Fruit fly (Drosophila melanogaster) whole organism, embryonic: Measurements from ENCODE around the gene CG33111.

Experiments used
- Awh ChIP-seq: fragments of 200-800 bp; sonication (Bioruptor generic); IDR thresholded peaks from 2 replicates; pipeline ENCODE4, ENCODE4 v1.3.6; 2022; ENCODE audit warnings: missing biosample characterization, missing genetic modification characterization
- CG11504 ChIP-seq: fragments of 200-800 bp; sonication (Bioruptor generic); optimal IDR thresholded peaks from 3 replicates; lab custom pipeline; 2019; ENCODE audit warnings: missing biosample characterization, mild to moderate bottlenecking, missing genetic modification characterization, moderate library complexity
- CG11723 ChIP-seq: fragments of 200-800 bp; sonication (Bioruptor generic); optimal IDR thresholded peaks from 2 replicates; lab custom pipeline; 2017; ENCODE audit warnings: missing biosample characterization, mild to moderate bottlenecking, missing genetic modification characterization
- CG12744 ChIP-seq: fragments of 200-800 bp; sonication (Bioruptor generic); optimal IDR thresholded peaks from 2 replicates; lab custom pipeline; 2016; ENCODE audit warnings: missing biosample characterization, missing genetic modification characterization
- CG12942 ChIP-seq: fragments of 200-800 bp; sonication (Bioruptor generic); optimal IDR thresholded peaks from 3 replicates; lab custom pipeline; 2016; ENCODE audit warnings: missing biosample characterization, missing genetic modification characterization
- CG13424 ChIP-seq: fragments of 200-800 bp; sonication (Bioruptor generic); optimal IDR thresholded peaks from 2 replicates; lab custom pipeline; 2019; ENCODE audit warnings: missing biosample characterization, mild to moderate bottlenecking, missing genetic modification characterization, moderate library complexity
- CG15479 ChIP-seq: fragments of 200-800 bp; sonication (Bioruptor generic); optimal IDR thresholded peaks from 3 replicates; lab custom pipeline; 2019; ENCODE audit warnings: missing biosample characterization, mild to moderate bottlenecking, missing genetic modification characterization, moderate library complexity
- CG2120 ChIP-seq: fragments of 200-800 bp; sonication (Bioruptor generic); optimal IDR thresholded peaks from 3 replicates; lab custom pipeline; 2016; ENCODE audit warnings: missing biosample characterization, missing genetic modification characterization
- CG3065 ChIP-seq: fragments of 200-800 bp; sonication (Bioruptor generic); optimal IDR thresholded peaks from 2 replicates; lab custom pipeline; 2016; ENCODE audit warnings: missing biosample characterization, missing genetic modification characterization
- CG32532 ChIP-seq: fragments of 200-800 bp; sonication (Bioruptor generic); IDR thresholded peaks from 2 replicates; pipeline ENCODE4 v1.3.6; 2022; ENCODE audit warnings: missing biosample characterization, missing genetic modification characterization
- CG33213 ChIP-seq: fragments of 200-800 bp; sonication (Bioruptor generic); optimal IDR thresholded peaks from 3 replicates; lab custom pipeline; 2016; ENCODE audit warnings: missing biosample characterization, missing genetic modification characterization
- CG33557 ChIP-seq: fragments of 200-800 bp; sonication (Bioruptor generic); optimal IDR thresholded peaks from 2 replicates; lab custom pipeline; 2019; ENCODE audit warnings: missing biosample characterization, mild to moderate bottlenecking, missing genetic modification characterization, moderate library complexity
- CG3838 ChIP-seq: fragments of 200-800 bp; sonication (Bioruptor generic); optimal IDR thresholded peaks from 3 replicates; lab custom pipeline; 2016; ENCODE audit warnings: missing biosample characterization, missing genetic modification characterization
- CG4730 ChIP-seq: fragments of 200-800 bp; sonication (Bioruptor generic); IDR thresholded peaks from 2 replicates; pipeline ENCODE4 v1.3.6; 2022; ENCODE audit warnings: missing biosample characterization, missing genetic modification characterization
- CG6254 ChIP-seq: fragments of 200-800 bp; sonication (Bioruptor generic); optimal IDR thresholded peaks from 3 replicates; lab custom pipeline; 2017; ENCODE audit warnings: mild to moderate bottlenecking, missing biosample characterization, missing genetic modification reagents, missing genetic modification characterization
- CG6683 ChIP-seq: fragments of 200-800 bp; sonication (Bioruptor generic); optimal IDR thresholded peaks from 2 replicates; lab custom pipeline; 2017; ENCODE audit warnings: missing biosample characterization, mild to moderate bottlenecking, missing genetic modification characterization, missing genetic modification reagents
- CG7963 ChIP-seq: fragments of 200-800 bp; sonication (Bioruptor generic); IDR thresholded peaks from 3 replicates; pipeline ENCODE4 v1.3.6; 2022; ENCODE audit warnings: missing biosample characterization, missing genetic modification characterization; ENCODE audit not compliant: partially characterized antibody
- CG8290 ChIP-seq, 3 experiments: fragments of 200-800 bp; sonication (Bioruptor generic); optimal IDR thresholded peaks; 2 replicates each; lab custom pipeline; 2016 to 2019; ENCODE audit warnings: missing biosample characterization in 3 of 3, missing genetic modification characterization in 3 of 3, mild to moderate bottlenecking in 2 of 3, moderate library complexity in 1 of 3
- CG9215 ChIP-seq: fragments of 200-800 bp; sonication (Bioruptor generic); IDR thresholded peaks from 2 replicates; pipeline ENCODE4 v1.3.6; 2022; ENCODE audit warnings: missing biosample characterization, missing genetic modification characterization
- Drgx ChIP-seq: fragments of 200-800 bp; sonication (Bioruptor generic); IDR thresholded peaks from 2 replicates; pipeline ENCODE4 v1.3.6; 2022; ENCODE audit warnings: missing biosample characterization, missing genetic modification characterization
- Ets97D ChIP-seq: fragments of 200-800 bp; sonication (Bioruptor generic); optimal IDR thresholded peaks from 3 replicates; lab custom pipeline; 2016; ENCODE audit warnings: missing biosample characterization, missing genetic modification characterization
- GATAe ChIP-seq: fragments of 200-800 bp; sonication (Bioruptor generic); conservative IDR thresholded peaks from 2 replicates; pipeline ENCODE4 v1.3.6; 2022; ENCODE audit warnings: missing biosample characterization, missing genetic modification characterization
- H2.0 ChIP-seq: fragments of 200-800 bp; sonication (Bioruptor generic); IDR thresholded peaks from 2 replicates; pipeline ENCODE4 v1.3.6; 2022; ENCODE audit warnings: missing biosample characterization, missing genetic modification characterization
- Hmx ChIP-seq: fragments of 200-800 bp; sonication (Bioruptor generic); optimal IDR thresholded peaks from 2 replicates; lab custom pipeline; 2016; ENCODE audit warnings: missing biosample characterization, missing genetic modification characterization
- Mad ChIP-seq: fragments of 200-800 bp; sonication (Bioruptor generic); optimal IDR thresholded peaks from 2 replicates; lab custom pipeline; 2016; ENCODE audit warnings: missing biosample characterization, missing genetic modification characterization
- Myb ChIP-seq: fragments of 200-800 bp; sonication (Bioruptor generic); optimal IDR thresholded peaks from 2 replicates; lab custom pipeline; 2016; ENCODE audit warnings: missing biosample characterization, missing genetic modification characterization
- NFAT ChIP-seq: fragments of 200-800 bp; sonication (Bioruptor generic); IDR thresholded peaks from 2 replicates; pipeline ENCODE4 v1.3.6; 2022; ENCODE audit warnings: missing biosample characterization, missing genetic modification characterization
- Nf-YB ChIP-seq: fragments of 200-800 bp; sonication (Bioruptor generic); optimal IDR thresholded peaks from 3 replicates; lab custom pipeline; 2019; ENCODE audit warnings: missing biosample characterization, mild to moderate bottlenecking, missing genetic modification characterization, moderate library complexity
- Oli ChIP-seq: fragments of 200-800 bp; sonication (Bioruptor generic); optimal IDR thresholded peaks from 2 replicates; lab custom pipeline; 2018; ENCODE audit warnings: missing biosample characterization, mild to moderate bottlenecking, missing genetic modification characterization, moderate library complexity
- PHDP ChIP-seq: fragments of 200-800 bp; sonication (Bioruptor generic); optimal IDR thresholded peaks from 3 replicates; lab custom pipeline; 2018; ENCODE audit warnings: missing biosample characterization, mild to moderate bottlenecking, missing genetic modification characterization, moderate library complexity
- Six4 ChIP-seq: fragments of 200-800 bp; sonication (Bioruptor generic); optimal IDR thresholded peaks from 2 replicates; lab custom pipeline; 2016; ENCODE audit warnings: missing biosample characterization, missing genetic modification characterization
- Sry-δ ChIP-seq: fragments of 200-800 bp; sonication (Bioruptor generic); optimal IDR thresholded peaks from 2 replicates; lab custom pipeline; 2016; ENCODE audit warnings: missing biosample characterization, missing genetic modification characterization
- ato ChIP-seq: fragments of 200-800 bp; sonication (Bioruptor generic); IDR thresholded peaks from 2 replicates; pipeline ENCODE4 v1.3.6; 2022; ENCODE audit warnings: missing biosample characterization, missing genetic modification characterization; ENCODE audit not compliant: partially characterized antibody
- bab2 ChIP-seq: fragments of 200-800 bp; sonication (Bioruptor generic); optimal IDR thresholded peaks from 2 replicates; lab custom pipeline; 2016; ENCODE audit warnings: missing biosample characterization, missing genetic modification characterization
- bbx ChIP-seq: fragments of 200-800 bp; sonication (Bioruptor generic); IDR thresholded peaks from 2 replicates; pipeline ENCODE4 v1.3.6; 2022; ENCODE audit warnings: missing biosample characterization, missing genetic modification characterization; ENCODE audit not compliant: partially characterized antibody
- br ChIP-seq: fragments of >200 bp; optimal IDR thresholded peaks from 2 replicates; lab custom pipeline; 2017
- crc ChIP-seq: fragments of 200-800 bp; sonication (Bioruptor generic); optimal IDR thresholded peaks from 2 replicates; lab custom pipeline; 2016; ENCODE audit warnings: missing biosample characterization, missing genetic modification characterization
- da ChIP-seq: fragments of 200-800 bp; sonication (Bioruptor generic); optimal IDR thresholded peaks from 2 replicates; lab custom pipeline; 2016; ENCODE audit warnings: missing biosample characterization, missing genetic modification characterization
- en ChIP-seq: fragments of 200-800 bp; sonication (Bioruptor generic); optimal IDR thresholded peaks from 2 replicates; lab custom pipeline; 2016; ENCODE audit warnings: missing biosample characterization, missing genetic modification characterization
- grn ChIP-seq: fragments of 200-800 bp; sonication (Bioruptor generic); optimal IDR thresholded peaks from 3 replicates; lab custom pipeline; 2017; ENCODE audit warnings: missing biosample characterization, missing genetic modification characterization
- jigr1 ChIP-seq: fragments of 200-800 bp; sonication (Bioruptor generic); IDR thresholded peaks from 3 replicates; pipeline ENCODE4 v1.3.6; 2022; ENCODE audit warnings: missing biosample characterization, missing genetic modification characterization
- mirr ChIP-seq: fragments of 200-800 bp; sonication (Bioruptor generic); optimal IDR thresholded peaks from 3 replicates; lab custom pipeline; 2018; ENCODE audit warnings: missing biosample characterization, mild to moderate bottlenecking, missing genetic modification characterization
- p53 ChIP-seq: fragments of 200-800 bp; sonication (Bioruptor generic); optimal IDR thresholded peaks from 2 replicates; lab custom pipeline; 2016; ENCODE audit warnings: missing biosample characterization, missing genetic modification characterization
- prd ChIP-seq, 3 experiments: fragments of >200 bp in 2 of 3; fragments of 200-800 bp in 1 of 3; sonication (Bioruptor generic) in 1 of 3; optimal IDR thresholded peaks in 2 of 3; IDR thresholded peaks in 1 of 3; 2 replicates in 2 of 3; 3 replicates in 1 of 3; pipeline versions ENCODE4 v1.3.6 to Lab custom; 2017 to 2022; ENCODE audit warnings: missing biosample characterization in 1 of 3, missing genetic modification characterization in 1 of 3
- rib ChIP-seq: fragments of 200-800 bp; sonication (Bioruptor generic); IDR thresholded peaks from 2 replicates; pipeline ENCODE4 v1.3.6; 2022; ENCODE audit warnings: missing biosample characterization, missing genetic modification characterization
- sim ChIP-seq: fragments of 200-800 bp; sonication (Bioruptor generic); IDR thresholded peaks from 2 replicates; pipeline ENCODE4 v1.3.6; 2022; ENCODE audit warnings: missing biosample characterization, missing genetic modification characterization
- slp2 ChIP-seq: fragments of 200-800 bp; sonication (Bioruptor generic); optimal IDR thresholded peaks from 2 replicates; lab custom pipeline; 2016; ENCODE audit warnings: missing biosample characterization, missing genetic modification characterization
- so ChIP-seq: fragments of 200-800 bp; sonication (Bioruptor generic); IDR thresholded peaks from 3 replicates; pipeline ENCODE4 v1.3.6; 2022; ENCODE audit warnings: missing biosample characterization, missing genetic modification characterization
- sug ChIP-seq: fragments of 200-800 bp; optimal IDR thresholded peaks from 2 replicates; lab custom pipeline; 2019; ENCODE audit warnings: missing biosample characterization, mild to moderate bottlenecking, missing genetic modification characterization, moderate library complexity
- twi ChIP-seq: fragments of 200-800 bp; optimal IDR thresholded peaks from 2 replicates; lab custom pipeline; 2019; ENCODE audit warnings: missing biosample characterization, mild to moderate bottlenecking, missing genetic modification characterization, moderate library complexity
- yki ChIP-seq: fragments of >200 bp; optimal IDR thresholded peaks from 3 replicates; lab custom pipeline; 2018
- zf30C ChIP-seq: fragments of 200-800 bp; sonication (Bioruptor generic); optimal IDR thresholded peaks from 3 replicates; lab custom pipeline; 2018; ENCODE audit warnings: missing biosample characterization, mild to moderate bottlenecking, missing genetic modification characterization

Gene CG33111

DNA sequence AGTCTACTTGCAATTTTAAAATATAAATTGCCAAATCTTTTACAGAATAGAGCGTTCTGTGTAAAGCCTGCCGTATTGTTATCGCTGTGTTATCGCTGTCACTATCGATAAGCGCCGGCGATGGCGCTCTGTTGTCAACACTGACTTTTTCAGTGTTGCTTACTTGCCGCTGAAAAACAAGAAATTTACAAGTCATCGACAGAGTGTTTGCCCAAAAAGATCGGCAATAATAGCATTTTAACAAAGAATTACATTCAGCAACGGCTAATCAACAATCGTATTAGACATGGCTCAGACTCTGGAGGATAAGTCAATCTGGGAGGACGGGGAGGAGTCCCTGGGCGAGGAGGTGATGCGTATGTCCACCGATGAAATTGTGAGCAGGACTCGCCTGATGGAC, 66.3 kb downstream of the CG33111 start, which contains the start of the genes RanBP3 and Rpt5 (continued):
- TF ChIP-seq CG9215 (GFP tag; lab: Robert Waterston, UW) (peak; percentile 44), CG4730 (GFP tag; lab: Robert Waterston, UW) (no peak), sim (GFP tag; lab: Robert Waterston, UW) (no peak), CG12744 (peak; percentile 41), CG11504 (tag; lab: Kevin White, UChicago) (no peak), CG6254 (GFP tag; lab: Kevin White, UChicago) (no peak), H2.0 (GFP tag; lab: Robert Waterston, UW) (no peak), NFAT (GFP tag; lab: Robert Waterston, UW) (peak; percentile 63; the same call in 1 of the 2 replicates), CG3065 (no peak), CG8290 (GFP tag; optimal IDR thresholded peaks at IDR 0.05; lab: Kevin White, UChicago) (no peak), CG8290 (tag; optimal IDR thresholded peaks at IDR 0.05; lab: Kevin White, UChicago) (no peak), jigr1 (GFP tag; lab: Robert Waterston, UW) (no peak), en (no peak), grn (GFP tag; lab: Kevin White, UChicago) (no peak), PHDP (no peak), mirr (GFP tag; lab: Kevin White, UChicago) (peak; percentile 44), Nf-YB (GFP tag; lab: Kevin White, UChicago) (no peak), CG32532 (GFP tag; lab: Robert Waterston, UW) (peak; percentile 60; the same call in 1 of the 2 replicates), br (lab: Kevin White, UChicago) (no peak), twi (tag; lab: Kevin White, UChicago) (no peak), CG7963 (peak; percentile 76), crc (no peak), so (GFP tag; lab: Robert Waterston, UW) (no peak), prd (optimal IDR thresholded peaks at IDR 0.05; lab: Kevin White, UChicago) (no peak), prd (GFP tag; IDR thresholded peaks at IDR 0.05; lab: Robert Waterston, UW) (peak; percentile 48; the same call in 2 of the 3 replicates), Sry-δ (peak; percentile 82), CG12942 (GFP tag; lab: Kevin White, UChicago) (peak; percentile 32), zf30C (GFP tag; lab: Kevin White, UChicago) (no peak), Awh (GFP tag; lab: Robert Waterston, UW) (no peak), Drgx (GFP tag; lab: Robert Waterston, UW) (peak; percentile 36; the same call in 1 of the 2 replicates), CG11723 (no peak), CG33557 (GFP tag; lab: Kevin White, UChicago) (no peak), Mad (GFP tag; lab: Kevin White, UChicago) (no peak), bbx (GFP tag; lab: Robert Waterston, UW) (peak; percentile 92), slp2 (GFP tag; lab: Kevin White, UChicago) (peak; percentile 0), CG6683 (GFP tag; lab: Kevin White, UChicago) (peak; percentile 33), CG33213 (GFP tag; lab: Kevin White, UChicago) (peak; percentile 61), Myb (GFP tag; lab: Kevin White, UChicago) (peak; percentile 60), ato (peak; percentile 75), CG13424 (tag; lab: Kevin White, UChicago) (peak; percentile 10), p53 (GFP tag; lab: Kevin White, UChicago) (peak; percentile 32), bab2 (peak; percentile 21), CG3838 (no peak), CG15479 (no peak), Oli (tag; lab: Kevin White, UChicago) (no peak), yki (no peak), da (GFP tag; lab: Kevin White, UChicago) (peak; percentile 16), rib (no peak), Hmx (GFP tag; lab: Kevin White, UChicago) (no peak), Ets97D (GFP tag; lab: Kevin White, UChicago) (peak; percentile 72), CG2120 (peak; percentile 84), sug (tag; lab: Kevin White, UChicago) (no peak), Six4 (GFP tag; lab: Kevin White, UChicago) (peak; percentile 14), GATAe (no peak)
